Fruit fly (Drosophila melanogaster): ENCODE results near the gene skd.

Gene skd

dm6 chr3L:21034281-21035221 is 7.3 kb upstream of the skd start, which contains the start of gene siz (continued):
- TF ChIP-seq Lhr (GFP tag; optimal IDR thresholded peaks at IDR 0.05) (peak; percentile 94), CG13624 (GFP tag; optimal IDR thresholded peaks at IDR 0.05) (peak; percentile 38), CG16863 (GFP tag; optimal IDR thresholded peaks at IDR 0.05) (no peak), CG2678 (tag; optimal IDR thresholded peaks at IDR 0.05) (peak; percentile 50), CG6813 (GFP tag; optimal IDR thresholded peaks at IDR 0.05) (no peak), CG30431 (GFP tag; optimal IDR thresholded peaks at IDR 0.05) (no peak), Scr (GFP tag; IDR thresholded peaks at IDR 0.05; ENCODE audit: partially characterized antibody) (peak; percentile 39), ftz-f1 (GFP tag; optimal IDR thresholded peaks at IDR 0.05) (peak; percentile 33), Dll (GFP tag; IDR thresholded peaks at IDR 0.05; ENCODE audit: partially characterized antibody) (peak; percentile 32; the same call in 1 of the 4 replicates), Hmr (GFP tag; optimal IDR thresholded peaks at IDR 0.05) (peak; percentile 70), Sry-δ (GFP tag; optimal IDR thresholded peaks at IDR 0.05) (peak; percentile 17), CG7786 (GFP tag; optimal IDR thresholded peaks at IDR 0.05) (no peak), nerfin-1 (tag; optimal IDR thresholded peaks at IDR 0.05) (peak; percentile 24), bigmax (GFP tag; optimal IDR thresholded peaks at IDR 0.05) (peak; percentile 25), otp (GFP tag; IDR thresholded peaks at IDR 0.05) (no peak), CG11456 (GFP tag; IDR thresholded peaks at IDR 0.05) (no peak), sob (GFP tag; IDR thresholded peaks at IDR 0.05) (peak; percentile 35; the same call in 1 of the 2 replicates), CG1832 (GFP tag; optimal IDR thresholded peaks at IDR 0.05) (peak; percentile 8), Spps (tag; optimal IDR thresholded peaks at IDR 0.05) (peak; percentile 22), H2.0 (GFP tag; IDR thresholded peaks at IDR 0.05) (no peak), BEAF-32 (GFP tag; optimal IDR thresholded peaks at IDR 0.05) (peak; percentile 55), CG10543 (GFP tag; optimal IDR thresholded peaks at IDR 0.05) (peak; percentile 35), caup (GFP tag; optimal IDR thresholded peaks at IDR 0.05; ENCODE audit: severe bottlenecking) (peak; percentile 54), CG34376 (GFP tag; optimal IDR thresholded peaks at IDR 0.05) (peak; percentile 43), bcd (GFP tag; optimal IDR thresholded peaks at IDR 0.05) (peak; percentile 5), CG17829 (tag; optimal IDR thresholded peaks at IDR 0.05) (peak; percentile 43), CG10147 (GFP tag; optimal IDR thresholded peaks at IDR 0.05) (peak; percentile 43), CG10267 (tag; optimal IDR thresholded peaks at IDR 0.05) (peak; percentile 60), CG7987 (GFP tag; optimal IDR thresholded peaks at IDR 0.05) (peak; percentile 12), CG10321 (GFP tag; IDR thresholded peaks at IDR 0.05) (0 out of 2 replicates have a peak, but pooled peaks have one; percentile 10), CG8388 (GFP tag; optimal IDR thresholded peaks at IDR 0.05) (peak; percentile 20), CG14965 (GFP tag; optimal IDR thresholded peaks at IDR 0.05; ENCODE audit: borderline replicate concordance) (no peak), trem (tag; optimal IDR thresholded peaks at IDR 0.05) (peak; percentile 85), Stat92E (GFP tag; optimal IDR thresholded peaks at IDR 0.05) (peak in 1 of 3 experiments; percentile 94), insv (GFP tag; optimal IDR thresholded peaks at IDR 0.05) (peak in 1 of 2 experiments; percentile 60), MTF-1 (GFP tag; optimal IDR thresholded peaks at IDR 0.05; ENCODE audit: borderline replicate concordance) (peak; percentile 22), h (optimal IDR thresholded peaks at IDR 0.05) (no peak), esg (GFP tag; conservative IDR thresholded peaks at IDR 0.05) (no peak), CG10959 (GFP tag; IDR thresholded peaks at IDR 0.05) (no peak), CG3281 (GFP tag; optimal IDR thresholded peaks at IDR 0.05) (peak; percentile 32), Gsc (GFP tag; IDR thresholded peaks at IDR 0.05) (no peak), kah (GFP tag; optimal IDR thresholded peaks at IDR 0.05) (peak; percentile 55), CG10274 (GFP tag; optimal IDR thresholded peaks at IDR 0.05) (no peak), lov (optimal IDR thresholded peaks at IDR 0.05) (no peak), lov (GFP tag; IDR thresholded peaks at IDR 0.05) (0 out of 3 replicates have a peak, but pooled peaks have one; percentile 10), Tbp (GFP tag; optimal IDR thresholded peaks at IDR 0.05) (no peak), ind (GFP tag; optimal IDR thresholded peaks at IDR 0.05) (no peak)
